Fruit fly (Drosophila melanogaster): Measurements from ENCODE around the gene CG7730.

The CG7730 gene

DNA sequence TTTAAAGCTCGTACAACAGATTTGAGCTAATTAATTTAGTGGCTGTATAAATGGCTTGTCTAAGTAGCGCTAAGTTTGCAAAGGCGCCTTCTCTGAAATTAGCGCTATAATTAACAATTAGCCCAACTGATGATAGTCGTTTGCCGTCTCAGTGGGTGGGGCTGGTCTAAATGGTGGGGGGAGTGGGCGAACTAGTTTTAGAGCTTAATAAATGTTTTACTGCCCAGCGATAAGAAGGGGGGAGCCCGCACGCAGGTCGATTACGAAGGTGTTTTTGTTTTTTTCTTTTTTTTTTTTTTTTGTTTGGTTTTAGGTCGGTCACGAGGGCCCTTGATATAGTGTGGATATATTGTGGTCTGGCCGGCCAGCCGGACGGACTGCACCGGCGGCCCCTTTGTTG lies 26.3 kb upstream of the CG7730 start (continued):
- TF ChIP-seq CG12071 (GFP tag; optimal IDR thresholded peaks at IDR 0.05) (peak; percentile 23), CG13894 (tag; optimal IDR thresholded peaks at IDR 0.05) (peak; percentile 77), CG32532 (GFP tag; IDR thresholded peaks at IDR 0.05) (peak; percentile 53; the same call in 1 of the 2 replicates), mam (GFP tag; optimal IDR thresholded peaks at IDR 0.05) (no peak), cwo (GFP tag; optimal IDR thresholded peaks at IDR 0.05) (peak; percentile 69), hb (GFP tag; IDR thresholded peaks at IDR 0.05; ENCODE audit: partially characterized antibody) (0 out of 3 replicates have a peak, but pooled peaks have one; percentile 20), HLHmδ (GFP tag; optimal IDR thresholded peaks at IDR 0.05) (no peak), Sry-β (GFP tag; optimal IDR thresholded peaks at IDR 0.05) (no peak), Nf-YC (tag; optimal IDR thresholded peaks at IDR 0.05) (no peak), chn (GFP tag; optimal IDR thresholded peaks at IDR 0.05) (no peak), CG6765 (GFP tag; optimal IDR thresholded peaks at IDR 0.05) (peak; percentile 32), CG8281 (tag; optimal IDR thresholded peaks at IDR 0.05) (no peak), CG14710 (tag; optimal IDR thresholded peaks at IDR 0.05) (no peak), CG17568 (GFP tag; optimal IDR thresholded peaks at IDR 0.05) (no peak), lab (GFP tag; optimal IDR thresholded peaks at IDR 0.05) (peak; percentile 20), gce (GFP tag; IDR thresholded peaks at IDR 0.05) (0 out of 3 replicates have a peak, but pooled peaks have one; percentile 25), CG5245 (GFP tag; optimal IDR thresholded peaks at IDR 0.05) (no peak), MTF-1 (GFP tag; optimal IDR thresholded peaks at IDR 0.05; ENCODE audit: borderline replicate concordance) (no peak), klu (GFP tag; IDR thresholded peaks at IDR 0.05) (0 out of 2 replicates have a peak, but pooled peaks have one; percentile 24), CG12769 (tag; optimal IDR thresholded peaks at IDR 0.05) (peak; percentile 44), CG12744 (GFP tag; optimal IDR thresholded peaks at IDR 0.05) (no peak), gro (GFP tag; optimal IDR thresholded peaks at IDR 0.05) (peak; percentile 48), CG10959 (GFP tag; IDR thresholded peaks at IDR 0.05) (no peak), tll (GFP tag; optimal IDR thresholded peaks at IDR 0.05) (no peak), Atf6 (GFP tag; IDR thresholded peaks at IDR 0.05) (peak; percentile 54), exex (tag; optimal IDR thresholded peaks at IDR 0.05) (peak; percentile 93), CG2116 (GFP tag; optimal IDR thresholded peaks at IDR 0.05) (no peak), zfh2 (GFP tag; optimal IDR thresholded peaks at IDR 0.05) (no peak), Vsx1 (GFP tag; optimal IDR thresholded peaks at IDR 0.05) (peak; percentile 88), sug (tag; optimal IDR thresholded peaks at IDR 0.05) (peak; percentile 83), NfI (GFP tag; optimal IDR thresholded peaks at IDR 0.05) (peak; percentile 28), CG7987 (GFP tag; optimal IDR thresholded peaks at IDR 0.05) (peak; percentile 48), stc (GFP tag; IDR thresholded peaks at IDR 0.05) (0 out of 2 replicates have a peak, but pooled peaks have one; percentile 11), ac (GFP tag; optimal IDR thresholded peaks at IDR 0.05) (no peak), schlank (tag; optimal IDR thresholded peaks at IDR 0.05) (peak; percentile 13), Dll (GFP tag; IDR thresholded peaks at IDR 0.05; ENCODE audit: partially characterized antibody) (no peak), CG11456 (GFP tag; IDR thresholded peaks at IDR 0.05) (0 out of 3 replicates have a peak, but pooled peaks have one; percentile 11), CG31388 (GFP tag; optimal IDR thresholded peaks at IDR 0.05) (no peak), CG13624 (GFP tag; optimal IDR thresholded peaks at IDR 0.05) (no peak), CG15269 (tag; optimal IDR thresholded peaks at IDR 0.05) (peak; percentile 45), vnd (GFP tag; IDR thresholded peaks at IDR 0.05; ENCODE audit: partially characterized antibody) (peak; percentile 32; the same call in 1 of the 3 replicates), dmrt11E (tag; optimal IDR thresholded peaks at IDR 0.05) (no peak), z (GFP tag; IDR thresholded peaks at IDR 0.05) (0 out of 3 replicates have a peak, but pooled peaks have one; percentile 37), CG3065 (GFP tag; optimal IDR thresholded peaks at IDR 0.05) (no peak), Hr78 (GFP tag; optimal IDR thresholded peaks at IDR 0.05) (no peak), tin (GFP tag; optimal IDR thresholded peaks at IDR 0.05) (no peak), CG5180 (GFP tag; optimal IDR thresholded peaks at IDR 0.05) (no peak), HLH3B (GFP tag; IDR thresholded peaks at IDR 0.05) (no peak), CG17328 (GFP tag; IDR thresholded peaks at IDR 0.05) (no peak)
